Fruit fly (Drosophila melanogaster): ENCODE data around the gene hdm.

Gene hdm

DNA sequence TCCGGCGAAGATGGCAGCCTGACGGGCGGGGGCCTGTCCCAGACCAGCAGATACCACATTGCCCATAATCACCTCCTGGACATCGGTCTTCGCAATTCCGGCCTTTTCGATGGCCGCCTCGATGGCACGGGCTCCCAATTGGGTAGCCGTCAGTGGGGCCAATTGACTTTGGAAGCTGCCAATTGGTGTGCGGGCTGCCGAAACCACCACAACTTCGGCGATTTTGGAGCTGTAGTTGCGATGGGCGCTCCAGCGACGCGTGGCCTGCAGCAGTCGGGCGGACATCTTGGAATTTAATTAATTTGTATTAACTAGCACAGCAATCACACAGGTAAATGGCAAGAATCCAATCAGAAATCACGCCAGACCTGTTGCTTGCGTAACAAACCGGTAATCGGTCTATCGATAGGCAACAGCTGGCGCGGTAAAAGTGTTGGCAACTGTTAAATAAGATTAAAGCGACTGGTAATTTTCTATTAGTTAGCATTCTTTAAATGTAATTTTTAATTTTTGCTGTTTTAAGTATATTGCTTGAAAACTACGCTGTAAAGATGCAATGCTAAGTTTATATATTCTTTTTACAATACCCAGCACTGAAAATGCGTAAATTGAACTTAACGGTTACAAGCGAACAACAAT lies 31.4 kb downstream of the hdm start, which contains the start of gene Acat1 (continued):
- TF ChIP-seq gsb (GFP tag; IDR thresholded peaks at IDR 0.05) (no peak), Mrtf (GFP tag; IDR thresholded peaks at IDR 0.05) (no peak), CG11085 (GFP tag; IDR thresholded peaks at IDR 0.05) (no peak), Taf1 (GFP tag; IDR thresholded peaks at IDR 0.05) (no peak), HLHmδ (GFP tag; optimal IDR thresholded peaks at IDR 0.05) (no peak), Asciz (GFP tag; optimal IDR thresholded peaks at IDR 0.05) (peak; percentile 56), CG9797 (GFP tag; optimal IDR thresholded peaks at IDR 0.05) (no peak), Sry-δ (GFP tag; optimal IDR thresholded peaks at IDR 0.05) (peak; percentile 42), p53 (GFP tag; optimal IDR thresholded peaks at IDR 0.05) (no peak), peb (GFP tag; IDR thresholded peaks at IDR 0.05) (no peak), Six4 (GFP tag; optimal IDR thresholded peaks at IDR 0.05) (peak; percentile 15), HmgD (GFP tag; optimal IDR thresholded peaks at IDR 0.05) (peak; percentile 29), CG17912 (GFP tag; optimal IDR thresholded peaks at IDR 0.05) (no peak), pzg (GFP tag; optimal IDR thresholded peaks at IDR 0.05) (peak; percentile 50), tx (GFP tag; optimal IDR thresholded peaks at IDR 0.05) (peak; percentile 44), CG31441 (GFP tag; IDR thresholded peaks at IDR 0.05) (0 out of 2 replicates have a peak, but pooled peaks have one; percentile 40), HLH4C (GFP tag; IDR thresholded peaks at IDR 0.05; ENCODE audit: partially characterized antibody) (0 out of 3 replicates have a peak, but pooled peaks have one; percentile 42), CG13894 (tag; optimal IDR thresholded peaks at IDR 0.05) (no peak), ash1 (GFP tag; optimal IDR thresholded peaks at IDR 0.05) (no peak), row (GFP tag; IDR thresholded peaks at IDR 0.05) (peak; percentile 43; the same call in 1 of the 3 replicates), salm (tag; optimal IDR thresholded peaks at IDR 0.05) (no peak), Jarid2 (GFP tag; optimal IDR thresholded peaks at IDR 0.05) (peak; percentile 12), disco-r (GFP tag; optimal IDR thresholded peaks at IDR 0.05) (no peak), Sox100B (GFP tag; optimal IDR thresholded peaks at IDR 0.05) (no peak), aop (GFP tag; IDR thresholded peaks at IDR 0.05) (no peak), CG33557 (GFP tag; optimal IDR thresholded peaks at IDR 0.05) (no peak), psq (GFP tag; optimal IDR thresholded peaks at IDR 0.05) (no peak), B-H2 (GFP tag; optimal IDR thresholded peaks at IDR 0.05) (no peak), fd64A (GFP tag; optimal IDR thresholded peaks at IDR 0.05) (no peak), CG11093 (GFP tag; IDR thresholded peaks at IDR 0.05) (no peak), ken (GFP tag; IDR thresholded peaks at IDR 0.05) (peak; percentile 76; the same call in 1 of the 3 replicates), sima (GFP tag; optimal IDR thresholded peaks at IDR 0.05) (no peak), ranshi (GFP tag; IDR thresholded peaks at IDR 0.05) (0 out of 2 replicates have a peak, but pooled peaks have one; percentile 42), bsh (GFP tag; optimal IDR thresholded peaks at IDR 0.05) (peak in 1 of 2 experiments; percentile 64), ci (GFP tag; IDR thresholded peaks at IDR 0.05) (peak; percentile 76), lab (GFP tag; optimal IDR thresholded peaks at IDR 0.05) (peak; percentile 72), hkb (optimal IDR thresholded peaks at IDR 0.05) (no peak), hkb (GFP tag; IDR thresholded peaks at IDR 0.05) (peak; percentile 80), CG3281 (GFP tag; optimal IDR thresholded peaks at IDR 0.05) (no peak), CG5245 (GFP tag; optimal IDR thresholded peaks at IDR 0.05) (peak; percentile 29), Scr (GFP tag; IDR thresholded peaks at IDR 0.05; ENCODE audit: partially characterized antibody) (peak; percentile 51), CG7556 (GFP tag; optimal IDR thresholded peaks at IDR 0.05) (peak; percentile 58), ems (GFP tag; optimal IDR thresholded peaks at IDR 0.05) (peak; percentile 43), gce (GFP tag; IDR thresholded peaks at IDR 0.05) (no peak), TFAM (GFP tag; optimal IDR thresholded peaks at IDR 0.05) (no peak), zfh1 (GFP tag; IDR thresholded peaks at IDR 0.05) (peak; percentile 76), rib (GFP tag; IDR thresholded peaks at IDR 0.05) (no peak), D19A (tag; optimal IDR thresholded peaks at IDR 0.05) (peak; percentile 46), pan (optimal IDR thresholded peaks at IDR 0.05) (no peak), pan (GFP tag; optimal IDR thresholded peaks at IDR 0.05 in 1 of 2, IDR thresholded peaks at IDR 0.05 in 1 of 2) (peak in 1 of 2 experiments; percentile 61), B-H1 (GFP tag; IDR thresholded peaks at IDR 0.05) (no peak)
